Fruit fly (Drosophila melanogaster): ENCODE measurements around the gene bru3.

bru3 gene

dm6 chr3L:13513112-13513538 is 290.1 kb downstream of the bru3 start, which contains the start of the genes Vps36 and Liprin-beta (continued):
- TF ChIP-seq Elba2 (GFP tag; optimal IDR thresholded peaks at IDR 0.05), result peak; percentile 90
- TF ChIP-seq CG9932 (GFP tag; IDR thresholded peaks at IDR 0.05), result peak; percentile 97
- TF ChIP-seq rib (GFP tag; IDR thresholded peaks at IDR 0.05), result peak; percentile 54
- peak; percentile 90 for TF ChIP-seq Atf-2 (GFP tag; optimal IDR thresholded peaks at IDR 0.05)
- TF ChIP-seq Asciz (GFP tag; optimal IDR thresholded peaks at IDR 0.05), result no peak
- TF ChIP-seq CG10654 (GFP tag; optimal IDR thresholded peaks at IDR 0.05), result peak; percentile 28
- peak; percentile 76 for TF ChIP-seq CG1024 (GFP tag; IDR thresholded peaks at IDR 0.05)
- TF ChIP-seq row (GFP tag; IDR thresholded peaks at IDR 0.05), result peak; percentile 98
- TF ChIP-seq CG10979 (tag; optimal IDR thresholded peaks at IDR 0.05), result peak; percentile 77
- peak; percentile 77; the same call in 1 of the 3 replicates for TF ChIP-seq CG7357 (GFP tag; IDR thresholded peaks at IDR 0.05)
- peak; percentile 15 for TF ChIP-seq CG6765 (GFP tag; optimal IDR thresholded peaks at IDR 0.05)
- TF ChIP-seq pfk (GFP tag; optimal IDR thresholded peaks at IDR 0.05), result peak; percentile 18
- peak; percentile 98 for TF ChIP-seq sens (GFP tag)
- peak; percentile 57 for TF ChIP-seq CG6683 (GFP tag; optimal IDR thresholded peaks at IDR 0.05)
- TF ChIP-seq CG31365 (tag; optimal IDR thresholded peaks at IDR 0.05), result no peak
- TF ChIP-seq CG42726 (GFP tag; IDR thresholded peaks at IDR 0.05; ENCODE audit: partially characterized antibody), result peak; percentile 93
- peak; percentile 84 for TF ChIP-seq wor (GFP tag; IDR thresholded peaks at IDR 0.05)
- peak; percentile 99 for TF ChIP-seq Scr (GFP tag; IDR thresholded peaks at IDR 0.05; ENCODE audit: partially characterized antibody)
- TF ChIP-seq grau (tag; optimal IDR thresholded peaks at IDR 0.05), result peak; percentile 99
- TF ChIP-seq lbe (GFP tag; optimal IDR thresholded peaks at IDR 0.05), result no peak
- TF ChIP-seq ind (GFP tag; optimal IDR thresholded peaks at IDR 0.05), result peak; percentile 94
- peak; percentile 48 for TF ChIP-seq CrebB (tag; optimal IDR thresholded peaks at IDR 0.05)
- TF ChIP-seq B-H1 (GFP tag; IDR thresholded peaks at IDR 0.05), result peak; percentile 76
- TF ChIP-seq ATbp (GFP tag; optimal IDR thresholded peaks at IDR 0.05), result no peak
- peak; percentile 9 for TF ChIP-seq scrt (GFP tag; optimal IDR thresholded peaks at IDR 0.05)
- TF ChIP-seq fu2 (GFP tag; optimal IDR thresholded peaks at IDR 0.05), result peak; percentile 93
- TF ChIP-seq Trl (optimal IDR thresholded peaks at IDR 0.05), result no peak
- peak; percentile 90 for TF ChIP-seq Trl (GFP tag; optimal IDR thresholded peaks at IDR 0.05)
- peak; percentile 88 for TF ChIP-seq CG14014 (GFP tag; IDR thresholded peaks at IDR 0.05)
- TF ChIP-seq CG10366 (GFP tag; IDR thresholded peaks at IDR 0.05), result peak; percentile 90
- peak; percentile 80 for TF ChIP-seq peb (GFP tag; IDR thresholded peaks at IDR 0.05)
- TF ChIP-seq CG9437 (GFP tag; optimal IDR thresholded peaks at IDR 0.05), result peak; percentile 37
- TF ChIP-seq CG2678 (tag; optimal IDR thresholded peaks at IDR 0.05), result no peak
- peak; percentile 91 for TF ChIP-seq CG17186 (GFP tag; optimal IDR thresholded peaks at IDR 0.05)
- no peak for TF ChIP-seq CG10543 (GFP tag; optimal IDR thresholded peaks at IDR 0.05)
- TF ChIP-seq CG8924 (tag; optimal IDR thresholded peaks at IDR 0.05), result peak; percentile 82
- peak; percentile 68; the same call in 2 of the 3 replicates for TF ChIP-seq H15 (GFP tag; IDR thresholded peaks at IDR 0.05)

dm6 chr3L:13503631-13504030 is 299.6 kb downstream of the bru3 start:
- TF ChIP-seq Ets65A (GFP tag) (peak; percentile 50), yki (optimal IDR thresholded peaks at IDR 0.05) (no peak), Med (GFP tag) (peak; percentile 70), CG16813 (GFP tag; IDR thresholded peaks at IDR 0.05; ENCODE audit: partially characterized antibody) (0 out of 3 replicates have a peak, but pooled peaks have one; percentile 23)

Measured in whole organism, embryonic.